Worm (Caenorhabditis elegans) whole organism, early embryonic: ENCODE results near the gene ZK154.6.
A peak's percentile ranks its signal among the peaks of the same experiment; 100 is the strongest.

Source experiments
- B0310.2 ChIP-seq: sonication (generic microtip); optimal IDR thresholded peaks from 2 replicates; lab custom pipeline; 2016; ENCODE audit warnings: mild to moderate bottlenecking, missing genetic modification characterization, missing compliant biosample characterization
- F13C5.2 ChIP-seq: sonication (generic microtip); optimal IDR thresholded peaks from 2 replicates; lab custom pipeline; 2017; ENCODE audit warnings: mild to moderate bottlenecking, missing genetic modification characterization, inconsistent platforms, missing compliant biosample characterization
- aly-1 ChIP-seq: sonication (generic microtip); optimal IDR thresholded peaks from 2 replicates; lab custom pipeline; 2016; ENCODE audit warnings: missing genetic modification characterization, missing compliant biosample characterization
- ama-1 ChIP-seq: fragments of 150-350 bp; optimal IDR thresholded peaks from 2 replicates; lab custom pipeline; 2014
- ceh-13 ChIP-seq: fragments of 200-800 bp; sonication (Bioruptor generic); optimal IDR thresholded peaks from 2 replicates; lab custom pipeline; 2018; ENCODE audit warnings: mild to moderate bottlenecking, missing genetic modification characterization, missing compliant biosample characterization
- ceh-36 ChIP-seq: sonication (generic microtip); optimal IDR thresholded peaks from 2 replicates; lab custom pipeline; 2016; ENCODE audit warnings: missing genetic modification characterization, inconsistent platforms, missing compliant biosample characterization
- ets-7 ChIP-seq: sonication (generic microtip); optimal IDR thresholded peaks from 2 replicates; lab custom pipeline; 2016; ENCODE audit warnings: missing genotype, missing genetic modification characterization, missing compliant biosample characterization
- flt-1 ChIP-seq: fragments of 200-800 bp; sonication (Bioruptor generic); IDR thresholded peaks from 2 replicates; pipeline ENCODE4 v1.3.6; 2022; ENCODE audit warnings: missing genetic modification characterization, missing compliant biosample characterization
- hmbx-1 ChIP-seq: sonication (generic microtip); optimal IDR thresholded peaks from 2 replicates; lab custom pipeline; 2016; ENCODE audit warnings: mild to moderate bottlenecking, missing genetic modification characterization, missing compliant biosample characterization
- hmg-4 ChIP-seq: fragments of 200-800 bp; sonication (Bioruptor generic); optimal IDR thresholded peaks from 2 replicates; lab custom pipeline; 2018; ENCODE audit warnings: mild to moderate bottlenecking, missing genetic modification characterization, missing compliant biosample characterization
- hnd-1 ChIP-seq: sonication (generic microtip); optimal IDR thresholded peaks from 2 replicates; lab custom pipeline; 2016; ENCODE audit warnings: missing genetic modification characterization, missing compliant biosample characterization
- pes-1 ChIP-seq: fragments of 200-800 bp; sonication (Bioruptor generic); IDR thresholded peaks from 2 replicates; pipeline ENCODE4 v1.3.6; 2022; ENCODE audit warnings: missing genetic modification reagents, missing genetic modification characterization, missing compliant biosample characterization
- scrt-1 ChIP-seq: fragments of 200-800 bp; sonication (Bioruptor generic); IDR thresholded peaks from 2 replicates; pipeline ENCODE4 v1.3.6; 2022; ENCODE audit warnings: missing genetic modification characterization, missing compliant biosample characterization
- sea-1 ChIP-seq: fragments of 200-800 bp; sonication (Bioruptor generic); conservative IDR thresholded peaks from 2 replicates; pipeline ENCODE4 v1.3.6; 2022; ENCODE audit warnings: missing genetic modification characterization, missing compliant biosample characterization
- tbx-11 ChIP-seq: fragments of 200-800 bp; sonication (Bioruptor generic); IDR thresholded peaks from 2 replicates; pipeline ENCODE4 v1.3.6; 2022; ENCODE audit warnings: missing genetic modification characterization, missing compliant biosample characterization
- tbx-37 ChIP-seq: fragments of 200-800 bp; sonication (Bioruptor generic); conservative IDR thresholded peaks from 2 replicates; pipeline ENCODE4 v1.3.6; 2022; ENCODE audit warnings: missing genetic modification reagents, missing genetic modification characterization, missing compliant biosample characterization
- tra-4 ChIP-seq: sonication (generic microtip); optimal IDR thresholded peaks from 2 replicates; lab custom pipeline; 2017; ENCODE audit warnings: missing genetic modification characterization, missing compliant biosample characterization

ZK154.6 gene

ce11 chrX:7810991-7811390, 17.6 kb upstream of the ZK154.6 start:
- TF ChIP-seq ets-7 (no peak), ama-1 (lab: Kevin White, UChicago) (no peak), hmg-4 (GFP tag; lab: Kevin White, UChicago) (no peak), scrt-1 (no peak), tbx-11 (GFP tag; lab: Robert Waterston, UW) (no peak), hnd-1 (tag; lab: Kevin White, UChicago) (no peak), B0310.2 (no peak)

- TF ChIP-seq ets-7 (no peak), tra-4 (no peak), F13C5.2 (tag; lab: Kevin White, UChicago) (peak; percentile 70), hmg-4 (GFP tag; lab: Kevin White, UChicago) (no peak), B0310.2 (no peak), sea-1 (GFP tag; lab: Robert Waterston, UW) (0 out of 2 replicates have a peak, but pooled peaks have one; percentile 28), ama-1 (lab: Kevin White, UChicago) (no peak)
Measured at ce11 chrX:7809352-7810196, 16.2 kb upstream of the ZK154.6 start.

- TF ChIP-seq ets-7 (no peak), sea-1 (GFP tag; lab: Robert Waterston, UW) (no peak), flt-1 (no peak), aly-1 (tag; lab: Kevin White, UChicago) (no peak), ceh-36 (no peak), tbx-37 (no peak), B0310.2 (no peak), ama-1 (lab: Kevin White, UChicago) (no peak), scrt-1 (no peak), hnd-1 (tag; lab: Kevin White, UChicago) (no peak), pes-1 (GFP tag; lab: Robert Waterston, UW) (no peak), tra-4 (no peak), tbx-11 (GFP tag; lab: Robert Waterston, UW) (no peak), hmg-4 (GFP tag; lab: Kevin White, UChicago) (no peak), ceh-13 (GFP tag; lab: Kevin White, UChicago) (no peak), F13C5.2 (tag; lab: Kevin White, UChicago) (no peak), hmbx-1 (tag; lab: Kevin White, UChicago) (no peak)
Measured at ce11 chrX:7808388-7808787, 15.0 kb upstream of the ZK154.6 start.

- TF ChIP-seq pes-1 (GFP tag; lab: Robert Waterston, UW) (no peak), B0310.2 (no peak), sea-1 (GFP tag; lab: Robert Waterston, UW) (no peak), ceh-36 (no peak), F13C5.2 (tag; lab: Kevin White, UChicago) (no peak), ets-7 (no peak), ceh-13 (GFP tag; lab: Kevin White, UChicago) (no peak)
Measured at ce11 chrX:7800370-7800769, 7.0 kb upstream of the ZK154.6 start.

- TF ChIP-seq hmbx-1 (tag; lab: Kevin White, UChicago): no peak
- no peak for TF ChIP-seq pes-1 (GFP tag; lab: Robert Waterston, UW)
- TF ChIP-seq scrt-1: no peak
- TF ChIP-seq ets-7: no peak
- no peak for TF ChIP-seq B0310.2
- TF ChIP-seq tbx-11 (GFP tag; lab: Robert Waterston, UW): no peak
- no peak for TF ChIP-seq F13C5.2 (tag; lab: Kevin White, UChicago)
- no peak for TF ChIP-seq tra-4
- no peak for TF ChIP-seq ama-1 (lab: Kevin White, UChicago)
Measured at ce11 chrX:7799680-7800079, 6.3 kb upstream of the ZK154.6 start, which contains the start of gene gpx-7. Gene gpx-7 (minus strand): TSS chrX:7799780.

ce11 chrX:7798248-7799020, 5.1 kb upstream of the ZK154.6 start, which contains the start of gene adm-4:
Gene adm-4 (minus strand): TSS chrX:7798298.
- TF ChIP-seq tbx-37 (peak; percentile 69), scrt-1 (no peak)

ce11 chrX:7794306-7794743, 962 bp upstream of the ZK154.6 start:
- TF ChIP-seq B0310.2: no peak
- TF ChIP-seq ets-7: no peak
- TF ChIP-seq hnd-1 (tag; lab: Kevin White, UChicago): peak; percentile 34
- TF ChIP-seq scrt-1: peak; percentile 66; the same call in 1 of the 2 replicates
- peak; percentile 35 for TF ChIP-seq ceh-13 (GFP tag; lab: Kevin White, UChicago)
- TF ChIP-seq tbx-37: no peak
- TF ChIP-seq aly-1 (tag; lab: Kevin White, UChicago): no peak
- no peak for TF ChIP-seq tra-4
- TF ChIP-seq ama-1 (lab: Kevin White, UChicago): no peak
- TF ChIP-seq tbx-11 (GFP tag; lab: Robert Waterston, UW): 0 out of 2 replicates have a peak, but pooled peaks have one; percentile 63
- 0 out of 2 replicates have a peak, but pooled peaks have one; percentile 21 for TF ChIP-seq flt-1
- TF ChIP-seq ceh-36: peak; percentile 32
- no peak; the same call in 1 of the 2 replicates for TF ChIP-seq pes-1 (GFP tag; lab: Robert Waterston, UW)
- no peak for TF ChIP-seq hmbx-1 (tag; lab: Kevin White, UChicago)
- no peak for TF ChIP-seq hmg-4 (GFP tag; lab: Kevin White, UChicago)
- no peak for TF ChIP-seq sea-1 (GFP tag; lab: Robert Waterston, UW)
- TF ChIP-seq F13C5.2 (tag; lab: Kevin White, UChicago): no peak
